Worm (Caenorhabditis elegans) whole organism, midembryonic: Measurements from ENCODE around the gene hsp-6.

Experiments
- T22C8.4 ChIP-seq: fragments of 200-800 bp; sonication (Bioruptor generic); IDR thresholded peaks from 2 replicates; pipeline ENCODE4 v1.3.6; 2022; ENCODE audit warnings: missing genetic modification characterization, missing compliant biosample characterization
- cog-1 ChIP-seq: sonication (generic microtip); optimal IDR thresholded peaks from 2 replicates; lab custom pipeline; 2016; ENCODE audit warnings: missing genetic modification characterization, missing compliant biosample characterization
- flt-1 ChIP-seq: fragments of 200-800 bp; sonication (Bioruptor generic); IDR thresholded peaks from 2 replicates; pipeline ENCODE4 v1.3.6; 2022; ENCODE audit warnings: missing genetic modification characterization, missing compliant biosample characterization
- klf-2 ChIP-seq: fragments of 200-800 bp; sonication (Bioruptor generic); conservative IDR thresholded peaks from 2 replicates; pipeline ENCODE4 v1.3.6; 2022; ENCODE audit warnings: missing genetic modification reagents, missing genetic modification characterization, missing compliant biosample characterization
- med-1 ChIP-seq: sonication (generic microtip); optimal IDR thresholded peaks from 2 replicates; lab custom pipeline; 2017; ENCODE audit warnings: missing genetic modification characterization, mild to moderate bottlenecking, missing compliant biosample characterization, antibody characterized with exemption, missing genetic modification reagents; ENCODE audit not compliant: insufficient read depth
- ztf-23 ChIP-seq: fragments of 200-800 bp; sonication (Bioruptor generic); IDR thresholded peaks from 2 replicates; pipeline ENCODE4 v1.3.6; 2022; ENCODE audit warnings: missing genetic modification reagents, missing genetic modification characterization, missing compliant biosample characterization
- ztf-29 ChIP-seq: fragments of 200-800 bp; sonication (Bioruptor generic); IDR thresholded peaks from 2 replicates; pipeline ENCODE4 v1.3.6; 2022; ENCODE audit warnings: missing genetic modification reagents, missing genetic modification characterization, missing compliant biosample characterization

DNA sequence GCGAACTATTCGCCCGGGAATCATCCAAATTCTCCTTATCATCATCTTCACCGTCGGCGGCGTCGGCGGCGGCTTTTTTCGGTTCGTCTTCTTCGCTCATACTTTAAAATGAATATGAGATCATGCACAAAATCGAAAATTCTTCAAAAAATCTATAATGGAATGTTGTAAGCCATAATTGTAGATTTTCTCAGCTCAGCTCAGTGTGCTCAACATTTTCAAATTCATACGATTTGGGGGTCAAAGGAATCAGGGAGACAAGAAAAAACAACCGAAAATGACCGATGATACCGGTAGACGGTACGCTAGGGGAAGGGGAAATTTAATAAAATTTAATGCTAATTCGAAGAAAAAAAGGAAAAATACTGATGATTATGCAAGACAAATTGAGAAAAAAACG lies 8.0 kb downstream of the hsp-6 start, which contains the start of gene ccep-97:
- TF ChIP-seq ztf-29, result no peak
- no peak for TF ChIP-seq flt-1 (GFP tag; lab: Robert Waterston, UW)
- no peak for TF ChIP-seq med-1
- no peak for TF ChIP-seq klf-2 (GFP tag; lab: Robert Waterston, UW)
- no peak for TF ChIP-seq ztf-23 (GFP tag; lab: Robert Waterston, UW)
- no peak for TF ChIP-seq cog-1 (tag; lab: Kevin White, UChicago)
- TF ChIP-seq T22C8.4 (GFP tag; lab: Robert Waterston, UW), result no peak
